Worm (Caenorhabditis elegans) whole organism, L4 larva: ENCODE measurements around the gene F19C7.8.

Experiments used
- ceh-28 ChIP-seq: fragments of 150-350 bp; optimal IDR thresholded peaks from 2 replicates; lab custom pipeline; 2014; ENCODE audit warnings: missing biosample characterization, missing genetic modification reagents, missing genetic modification characterization
- fos-1 ChIP-seq: fragments of 150-350 bp; optimal IDR thresholded peaks from 2 replicates; lab custom pipeline; 2014; ENCODE audit warnings: missing biosample characterization, missing genetic modification characterization

DNA sequence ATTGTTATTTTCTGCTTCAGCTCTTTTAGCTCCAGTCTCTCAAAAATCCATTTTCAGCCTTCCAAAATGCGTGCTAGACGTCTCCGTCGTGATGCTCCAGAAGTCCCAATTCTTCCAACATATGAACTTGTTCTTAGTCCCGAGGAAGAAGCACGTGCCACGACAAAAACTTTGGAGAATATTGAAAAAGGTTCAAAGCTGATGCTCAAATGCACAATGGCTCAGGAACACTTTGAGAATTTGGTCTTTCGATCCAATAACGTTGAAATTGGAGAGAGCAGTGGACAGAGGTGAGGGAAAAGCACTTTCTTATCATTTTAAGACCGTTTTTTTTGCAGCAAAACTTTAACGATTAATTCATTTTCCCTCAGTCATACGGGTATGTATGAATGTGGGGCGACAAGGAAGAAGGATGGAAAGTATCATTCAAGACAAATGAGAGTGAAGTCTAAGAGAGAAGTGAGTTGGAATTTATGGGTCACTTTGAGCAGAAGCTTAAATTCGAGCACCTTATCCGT lies 75.2 kb downstream of the F19C7.8 start, which contains the start of gene igeg-1:
- TF ChIP-seq ceh-28 (tag; lab: Kevin White, UChicago): no peak
- TF ChIP-seq fos-1: no peak
